Fruit fly (Drosophila melanogaster) whole organism, embryonic: ENCODE measurements around the gene Vajk1.

ENCODE experiments used
- Adf1 ChIP-seq: fragments of 200-800 bp; sonication (Bioruptor generic); IDR thresholded peaks from 2 replicates; pipeline ENCODE4 v1.3.6; 2022; ENCODE audit warnings: missing biosample characterization, missing genetic modification characterization
- Atf-2 ChIP-seq: fragments of 200-800 bp; sonication (Bioruptor generic); optimal IDR thresholded peaks from 2 replicates; lab custom pipeline; 2016; ENCODE audit warnings: missing biosample characterization, missing genetic modification characterization
- Blimp-1 ChIP-seq: fragments of 200-800 bp; sonication (Bioruptor generic); optimal IDR thresholded peaks from 3 replicates; lab custom pipeline; 2018; ENCODE audit warnings: missing biosample characterization, missing genetic modification characterization, mild to moderate bottlenecking, moderate library complexity, missing genetic modification reagents
- CG10209 ChIP-seq: fragments of 200-800 bp; sonication (Bioruptor generic); optimal IDR thresholded peaks from 3 replicates; lab custom pipeline; 2017; ENCODE audit warnings: missing biosample characterization, mild to moderate bottlenecking, missing genetic modification characterization, missing genetic modification reagents
- CG10274 ChIP-seq: fragments of 200-800 bp; sonication (Bioruptor generic); optimal IDR thresholded peaks from 3 replicates; lab custom pipeline; 2017; ENCODE audit warnings: missing biosample characterization, mild to moderate bottlenecking, missing genetic modification characterization
- CG10431 ChIP-seq: fragments of 200-800 bp; sonication (Bioruptor generic); optimal IDR thresholded peaks from 3 replicates; lab custom pipeline; 2018; ENCODE audit warnings: missing biosample characterization, mild to moderate bottlenecking, missing genetic modification characterization
- CG13296 ChIP-seq: fragments of 200-800 bp; sonication (Bioruptor generic); optimal IDR thresholded peaks from 3 replicates; lab custom pipeline; 2018; ENCODE audit warnings: missing biosample characterization, mild to moderate bottlenecking, missing genetic modification characterization
- CG13624 ChIP-seq: fragments of 200-800 bp; sonication (Bioruptor generic); optimal IDR thresholded peaks from 2 replicates; lab custom pipeline; 2016; ENCODE audit warnings: missing biosample characterization, missing genetic modification characterization
- CG13894 ChIP-seq: fragments of 200-800 bp; sonication (Bioruptor generic); optimal IDR thresholded peaks from 3 replicates; lab custom pipeline; 2018; ENCODE audit warnings: missing biosample characterization, mild to moderate bottlenecking, missing genetic modification characterization, moderate library complexity
- CG17385 ChIP-seq: fragments of 200-800 bp; sonication (Bioruptor generic); optimal IDR thresholded peaks from 3 replicates; lab custom pipeline; 2018; ENCODE audit warnings: missing biosample characterization, mild to moderate bottlenecking, missing genetic modification characterization
- CG17612 ChIP-seq: fragments of 200-800 bp; sonication (Bioruptor generic); IDR thresholded peaks from 2 replicates; pipeline ENCODE4 v1.3.6; 2022; ENCODE audit warnings: missing biosample characterization, missing genetic modification characterization
- CG2116 ChIP-seq: fragments of 200-800 bp; sonication (Bioruptor generic); optimal IDR thresholded peaks from 3 replicates; lab custom pipeline; 2018; ENCODE audit warnings: missing biosample characterization, mild to moderate bottlenecking, missing genetic modification characterization
- CG2678 ChIP-seq: fragments of 200-800 bp; sonication (Bioruptor generic); optimal IDR thresholded peaks from 3 replicates; lab custom pipeline; 2019; ENCODE audit warnings: missing biosample characterization, mild to moderate bottlenecking, missing genetic modification characterization, moderate library complexity
- CG31224 ChIP-seq: fragments of 200-800 bp; sonication (Bioruptor generic); IDR thresholded peaks from 2 replicates; pipeline ENCODE4 v1.3.6; 2022; ENCODE audit warnings: missing biosample characterization, missing genetic modification characterization
- CG6175 ChIP-seq: fragments of 200-800 bp; sonication (Bioruptor generic); IDR thresholded peaks from 3 replicates; pipeline ENCODE4 v1.3.6; 2022; ENCODE audit warnings: missing biosample characterization, missing genetic modification characterization
- CG8290 ChIP-seq, 3 experiments: fragments of 200-800 bp; sonication (Bioruptor generic); optimal IDR thresholded peaks; 2 replicates each; lab custom pipeline; 2016 to 2019; ENCODE audit warnings: missing biosample characterization in 3 of 3, missing genetic modification characterization in 3 of 3, mild to moderate bottlenecking in 2 of 3, moderate library complexity in 1 of 3
- CoRest ChIP-seq: fragments of 200-800 bp; sonication (Bioruptor generic); optimal IDR thresholded peaks from 3 replicates; lab custom pipeline; 2018; ENCODE audit warnings: missing biosample characterization, mild to moderate bottlenecking, missing genetic modification characterization, moderate library complexity
- CrebB ChIP-seq: fragments of 200-800 bp; sonication (Bioruptor generic); optimal IDR thresholded peaks from 3 replicates; lab custom pipeline; 2018; ENCODE audit warnings: missing biosample characterization, mild to moderate bottlenecking, missing genetic modification characterization
- Dad ChIP-seq: fragments of 200-800 bp; sonication (Bioruptor generic); optimal IDR thresholded peaks from 3 replicates; lab custom pipeline; 2016; ENCODE audit warnings: missing biosample characterization, missing genetic modification characterization
- Eip74EF ChIP-seq, 2 experiments: fragments of 200-800 bp in 1 of 2; fragments of >200 bp in 1 of 2; sonication (Bioruptor generic) in 1 of 2; optimal IDR thresholded peaks; 2 replicates each; lab custom pipeline; 2017 to 2019; ENCODE audit warnings: missing biosample characterization in 2 of 2, missing genetic modification characterization in 2 of 2, mild to moderate bottlenecking in 1 of 2, moderate library complexity in 1 of 2
- Ets65A ChIP-seq: fragments of 200-800 bp; sonication (Bioruptor generic); peaks from one replicate; lab custom pipeline; 2016; ENCODE audit warnings: missing biosample characterization, missing genetic modification characterization
- Gug ChIP-seq: fragments of 200-800 bp; sonication (Bioruptor generic); IDR thresholded peaks from 4 replicates; pipeline ENCODE4 v1.3.6; 2022; ENCODE audit warnings: missing biosample characterization, missing genetic modification characterization
- Kr ChIP-seq: fragments of 200-800 bp; sonication (Bioruptor generic); optimal IDR thresholded peaks from 2 replicates; lab custom pipeline; 2017; ENCODE audit warnings: missing biosample characterization, mild to moderate bottlenecking, missing genetic modification characterization
- Lhr ChIP-seq: fragments of 200-800 bp; sonication (Bioruptor generic); optimal IDR thresholded peaks from 3 replicates; lab custom pipeline; 2017; ENCODE audit warnings: mild to moderate bottlenecking, missing biosample characterization, missing genetic modification reagents, missing genetic modification characterization
- NK7.1 ChIP-seq: fragments of 200-800 bp; sonication (Bioruptor generic); optimal IDR thresholded peaks from 3 replicates; lab custom pipeline; 2016; ENCODE audit warnings: missing biosample characterization, missing genetic modification characterization
- Neu2 ChIP-seq: fragments of 200-800 bp; sonication (Bioruptor generic); optimal IDR thresholded peaks from 3 replicates; lab custom pipeline; 2016; ENCODE audit warnings: missing biosample characterization, missing genetic modification characterization, borderline replicate concordance
- Optix ChIP-seq: fragments of 200-800 bp; sonication (Bioruptor generic); IDR thresholded peaks from 3 replicates; pipeline ENCODE4 v1.3.6; 2022; ENCODE audit warnings: missing biosample characterization, missing genetic modification characterization
- Trl ChIP-seq, 3 experiments: fragments of >200 bp in 2 of 3; fragments of 200-800 bp in 1 of 3; sonication (Bioruptor generic) in 1 of 3; optimal IDR thresholded peaks; 2 replicates in 1 of 3; 3 replicates in 2 of 3; lab custom pipeline; 2016 to 2017; ENCODE audit warnings: missing biosample characterization in 1 of 3, missing genetic modification characterization in 1 of 3
- YL-1 ChIP-seq: fragments of 200-800 bp; sonication (Bioruptor generic); optimal IDR thresholded peaks from 3 replicates; lab custom pipeline; 2017; ENCODE audit warnings: missing biosample characterization, mild to moderate bottlenecking, missing genetic modification characterization
- caup ChIP-seq: fragments of 200-800 bp; sonication (Bioruptor generic); optimal IDR thresholded peaks from 3 replicates; lab custom pipeline; 2017; ENCODE audit warnings: missing biosample characterization, mild to moderate bottlenecking, missing genetic modification characterization, moderate library complexity; ENCODE audit not compliant: severe bottlenecking
- cg ChIP-seq: fragments of 200-800 bp; sonication (Bioruptor generic); optimal IDR thresholded peaks from 3 replicates; lab custom pipeline; 2019; ENCODE audit warnings: missing biosample characterization, mild to moderate bottlenecking, missing genetic modification characterization, moderate library complexity
- chinmo ChIP-seq: fragments of 200-800 bp; sonication (Bioruptor generic); IDR thresholded peaks from 4 replicates; pipeline ENCODE4 v1.3.6; 2022; ENCODE audit warnings: missing biosample characterization, missing genetic modification characterization; ENCODE audit not compliant: partially characterized antibody
- ewg ChIP-seq: fragments of 200-800 bp; sonication (Bioruptor generic); optimal IDR thresholded peaks from 3 replicates; lab custom pipeline; 2017; ENCODE audit warnings: mild to moderate bottlenecking, missing biosample characterization, missing genetic modification reagents, missing genetic modification characterization
- fu2 ChIP-seq: fragments of 200-800 bp; sonication (Bioruptor generic); optimal IDR thresholded peaks from 2 replicates; lab custom pipeline; 2016; ENCODE audit warnings: missing biosample characterization, missing genetic modification characterization
- ind ChIP-seq: fragments of 200-800 bp; sonication (Bioruptor generic); optimal IDR thresholded peaks from 3 replicates; lab custom pipeline; 2016; ENCODE audit warnings: missing biosample characterization, missing genetic modification characterization
- kay ChIP-seq: fragments of 200-800 bp; sonication (Bioruptor generic); optimal IDR thresholded peaks from 2 replicates; lab custom pipeline; 2016; ENCODE audit warnings: missing biosample characterization, missing genetic modification characterization
- lilli ChIP-seq: fragments of 200-800 bp; sonication (Bioruptor generic); optimal IDR thresholded peaks from 3 replicates; lab custom pipeline; 2016; ENCODE audit warnings: missing biosample characterization, missing genetic modification characterization
- pnt ChIP-seq: fragments of 200-800 bp; sonication (Bioruptor generic); optimal IDR thresholded peaks from 3 replicates; lab custom pipeline; 2016; ENCODE audit warnings: missing biosample characterization, missing genetic modification characterization
- ro ChIP-seq: fragments of 200-800 bp; sonication (Bioruptor generic); IDR thresholded peaks from 2 replicates; pipeline ENCODE4 v1.3.6; 2022; ENCODE audit warnings: missing biosample characterization, missing genetic modification characterization
- seq ChIP-seq: fragments of 200-800 bp; sonication (Bioruptor generic); IDR thresholded peaks from 2 replicates; pipeline ENCODE4 v1.3.6; 2022; ENCODE audit warnings: missing biosample characterization, missing genetic modification characterization
- slbo ChIP-seq: fragments of 200-800 bp; sonication (Bioruptor generic); IDR thresholded peaks from 2 replicates; pipeline ENCODE4 v1.3.6; 2022; ENCODE audit warnings: missing biosample characterization, missing genetic modification characterization
- trh ChIP-seq: fragments of 200-800 bp; sonication (Bioruptor generic); optimal IDR thresholded peaks from 2 replicates; lab custom pipeline; 2016; ENCODE audit warnings: missing biosample characterization, missing genetic modification characterization
- zfh1 ChIP-seq: fragments of 200-800 bp; sonication (Bioruptor generic); IDR thresholded peaks from 3 replicates; pipeline ENCODE4 v1.3.6; 2022; ENCODE audit warnings: missing biosample characterization, missing genetic modification characterization

The Vajk1 gene

dm6 chr2L:13955775-13956174 is 32.4 kb upstream of the Vajk1 start (continued):
- TF ChIP-seq Neu2 (GFP tag; lab: Kevin White, UChicago) = no peak

- peak; percentile 90 for TF ChIP-seq Blimp-1
- TF ChIP-seq zfh1 = no peak
- 0 out of 3 replicates have a peak, but pooled peaks have one; percentile 8 for TF ChIP-seq Optix
- no peak for TF ChIP-seq ro
These were observed 26.4 kb upstream of the Vajk1 start for dm6 chr2L:13949789-13950188.

DNA sequence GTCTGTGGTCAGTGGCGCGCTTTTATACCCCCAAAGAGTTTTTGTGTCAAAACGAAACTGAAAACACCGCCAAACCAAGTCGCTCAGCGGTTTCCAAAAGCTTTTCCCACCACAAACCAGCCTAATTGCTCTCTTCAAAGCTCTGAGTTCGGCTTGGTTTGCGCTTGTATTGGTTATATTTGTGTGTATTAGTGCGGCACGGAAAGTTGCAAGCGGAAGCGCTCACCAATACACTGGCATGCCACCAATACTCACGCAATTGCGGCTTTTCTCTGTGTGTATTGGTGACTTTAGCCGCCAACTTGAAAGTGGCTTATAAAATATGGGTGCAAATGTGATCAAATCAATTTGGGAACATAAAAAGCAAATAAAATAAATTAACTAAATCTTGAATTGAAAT is 24.1 kb upstream of the Vajk1 start, which contains the start of gene Vajk3:
Vajk3 (minus strand) TSS at position 1 of the 400 bp plus-strand sequence.
- TF ChIP-seq Atf-2 (GFP tag; lab: Kevin White, UChicago) = no peak
- no peak for TF ChIP-seq CG8290 (GFP tag; optimal IDR thresholded peaks at IDR 0.05; lab: Kevin White, UChicago)
- TF ChIP-seq CG8290 (tag; optimal IDR thresholded peaks at IDR 0.05; lab: Kevin White, UChicago) = peak in 1 of 2 experiments; percentile 0
- TF ChIP-seq CoRest (tag; lab: Kevin White, UChicago) = no peak
- TF ChIP-seq cg (GFP tag; lab: Kevin White, UChicago) = peak; percentile 67
- peak in 1 of 2 experiments; percentile 18 for TF ChIP-seq Eip74EF (GFP tag; optimal IDR thresholded peaks at IDR 0.05; lab: Kevin White, UChicago)
- no peak for TF ChIP-seq CG2678 (tag; lab: Kevin White, UChicago)
- peak; percentile 17 for TF ChIP-seq Ets65A (GFP tag; lab: Kevin White, UChicago)
- peak; percentile 16 for TF ChIP-seq CG13296 (GFP tag; lab: Kevin White, UChicago)
- no peak for TF ChIP-seq CrebB (tag; lab: Kevin White, UChicago)
- TF ChIP-seq CG13894 = peak; percentile 3

- no peak for TF ChIP-seq CG8290 (GFP tag; optimal IDR thresholded peaks at IDR 0.05; lab: Kevin White, UChicago)
- no peak for TF ChIP-seq CG8290 (tag; optimal IDR thresholded peaks at IDR 0.05; lab: Kevin White, UChicago)
- TF ChIP-seq Lhr = no peak
- no peak for TF ChIP-seq ind (GFP tag; lab: Kevin White, UChicago)
- no peak for TF ChIP-seq NK7.1 (GFP tag; lab: Kevin White, UChicago)
- 0 out of 4 replicates have a peak, but pooled peaks have one; percentile 61 for TF ChIP-seq chinmo
- no peak for TF ChIP-seq trh (GFP tag; lab: Kevin White, UChicago)
- no peak for TF ChIP-seq YL-1 (GFP tag; lab: Kevin White, UChicago)
- 0 out of 2 replicates have a peak, but pooled peaks have one; percentile 14 for TF ChIP-seq seq (GFP tag; lab: Robert Waterston, UW)
- peak; percentile 58; the same call in 1 of the 3 replicates for TF ChIP-seq CG6175
- TF ChIP-seq Adf1 = peak; percentile 68
- no peak for TF ChIP-seq CG10274
- no peak for TF ChIP-seq pnt (GFP tag; lab: Kevin White, UChicago)
- TF ChIP-seq CG17612 (GFP tag; lab: Robert Waterston, UW) = 0 out of 2 replicates have a peak, but pooled peaks have one; percentile 34
- TF ChIP-seq slbo (GFP tag; lab: Robert Waterston, UW) = no peak
- no peak for TF ChIP-seq CG10431 (GFP tag; lab: Kevin White, UChicago)
- peak in 1 of 2 experiments; percentile 9 for TF ChIP-seq Trl (optimal IDR thresholded peaks at IDR 0.05; lab: Kevin White, UChicago)
- TF ChIP-seq Trl (GFP tag; optimal IDR thresholded peaks at IDR 0.05; lab: Kevin White, UChicago) = no peak
- TF ChIP-seq fu2 (GFP tag; lab: Kevin White, UChicago) = no peak
- no peak for TF ChIP-seq Kr (GFP tag; lab: Kevin White, UChicago)
- no peak for TF ChIP-seq Gug (GFP tag; lab: Robert Waterston, UW)
- TF ChIP-seq CG2116 (GFP tag; lab: Kevin White, UChicago) = no peak
- TF ChIP-seq Dad (GFP tag; lab: Kevin White, UChicago) = no peak
- no peak for TF ChIP-seq caup (GFP tag; lab: Kevin White, UChicago)
- no peak for TF ChIP-seq Blimp-1
- TF ChIP-seq CG13624 (GFP tag; lab: Kevin White, UChicago) = no peak
- TF ChIP-seq kay (GFP tag; lab: Kevin White, UChicago) = no peak
- TF ChIP-seq lilli (GFP tag; lab: Kevin White, UChicago) = no peak
- TF ChIP-seq CG17385 (GFP tag; lab: Kevin White, UChicago) = no peak
- no peak for TF ChIP-seq CG10209 (GFP tag; lab: Kevin White, UChicago)
- TF ChIP-seq CG31224 (GFP tag; lab: Robert Waterston, UW) = 0 out of 2 replicates have a peak, but pooled peaks have one; percentile 13
- no peak for TF ChIP-seq ewg (GFP tag; lab: Kevin White, UChicago)
These were observed 11.3 kb upstream of the Vajk1 start, which contains the start of gene Vajk2 for dm6 chr2L:13934542-13935065. Gene Vajk2, minus strand, starts transcription at chr2L:13934692.
